Worm (Caenorhabditis elegans): ENCODE results near the gene F41C3.1.

Gene F41C3.1

DNA sequence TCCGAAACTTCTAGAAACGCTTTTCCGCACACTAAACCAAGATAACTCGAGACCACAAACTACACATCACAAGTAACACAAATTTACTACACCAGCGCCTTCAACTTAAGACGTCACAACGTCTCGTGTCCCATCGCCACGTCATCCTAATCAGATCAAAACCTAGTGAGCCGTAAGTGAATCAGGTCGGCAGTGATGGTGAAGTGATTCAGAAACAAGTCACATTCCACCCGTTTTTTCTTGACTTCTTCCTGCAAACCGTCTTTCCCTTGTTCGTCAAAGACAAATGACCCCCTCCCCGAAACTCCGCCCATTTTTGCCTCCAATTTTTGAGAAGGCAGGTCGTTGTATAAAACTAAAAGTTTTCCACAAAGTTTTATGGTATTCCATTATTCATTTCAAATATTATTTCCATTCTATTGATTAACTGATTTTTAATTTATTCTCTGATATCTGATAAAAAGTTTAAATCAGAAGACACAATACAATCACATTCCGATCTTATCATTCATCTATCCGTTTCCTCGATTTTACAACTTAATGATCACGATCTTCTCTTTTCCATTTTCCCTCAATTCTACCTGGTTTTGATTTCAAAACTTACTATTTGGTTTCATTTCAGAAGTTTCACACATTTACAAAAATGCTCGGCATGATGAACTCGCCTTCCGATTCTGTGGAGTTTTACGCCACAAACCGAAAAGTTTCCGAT is 10.6 kb downstream of the F41C3.1 start, which contains the start of gene F26G1.2:
TSS of gene F26G1.2 (plus strand) at position 508 of the 712 bp plus-strand sequence.
- no peak for TF ChIP-seq ztf-29 (GFP tag; IDR thresholded peaks at IDR 0.05)
- TF ChIP-seq T22C8.4 (GFP tag; IDR thresholded peaks at IDR 0.05): no peak
- no peak for TF ChIP-seq ref-1 (GFP tag; conservative IDR thresholded peaks at IDR 0.05)
- TF ChIP-seq med-1 (GFP tag; optimal IDR thresholded peaks at IDR 0.05; ENCODE audit: insufficient read depth): no peak
- no peak for TF ChIP-seq flt-1 (GFP tag; IDR thresholded peaks at IDR 0.05)
- TF ChIP-seq tab-1 (GFP tag; IDR thresholded peaks at IDR 0.05): no peak
- no peak for TF ChIP-seq cog-1 (tag; optimal IDR thresholded peaks at IDR 0.05)
- no peak for TF ChIP-seq ztf-23 (GFP tag; IDR thresholded peaks at IDR 0.05)
- no peak for TF ChIP-seq klf-2 (GFP tag; conservative IDR thresholded peaks at IDR 0.05)

DNA sequence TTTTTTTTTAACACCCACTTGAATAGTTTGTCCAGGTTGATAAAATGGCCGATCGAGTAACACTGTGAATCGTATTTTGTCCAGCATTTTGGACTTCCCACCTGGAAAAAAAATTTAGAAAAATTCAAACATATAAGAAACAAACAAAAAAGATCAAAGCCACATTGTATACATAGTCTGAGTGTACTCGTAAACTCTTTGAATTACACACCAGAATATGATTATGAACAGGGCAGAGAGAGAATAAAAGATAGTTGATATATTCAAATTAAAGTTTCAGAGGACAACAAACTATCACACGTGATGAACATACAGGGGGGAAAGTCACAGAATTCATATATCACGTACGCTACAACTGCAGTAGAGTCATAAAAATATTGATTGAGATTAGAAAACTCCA is 14.2 kb downstream of the F41C3.1 start, which contains the start of gene ttm-2:
TSS of gene ttm-2 (minus strand) at position 101 of the 400 bp plus-strand sequence.
- TF ChIP-seq klf-2 (GFP tag; conservative IDR thresholded peaks at IDR 0.05): no peak
- no peak for TF ChIP-seq med-1 (GFP tag; optimal IDR thresholded peaks at IDR 0.05; ENCODE audit: insufficient read depth)
- TF ChIP-seq tab-1 (GFP tag; IDR thresholded peaks at IDR 0.05): no peak
- no peak for TF ChIP-seq T22C8.4 (GFP tag; IDR thresholded peaks at IDR 0.05)

DNA sequence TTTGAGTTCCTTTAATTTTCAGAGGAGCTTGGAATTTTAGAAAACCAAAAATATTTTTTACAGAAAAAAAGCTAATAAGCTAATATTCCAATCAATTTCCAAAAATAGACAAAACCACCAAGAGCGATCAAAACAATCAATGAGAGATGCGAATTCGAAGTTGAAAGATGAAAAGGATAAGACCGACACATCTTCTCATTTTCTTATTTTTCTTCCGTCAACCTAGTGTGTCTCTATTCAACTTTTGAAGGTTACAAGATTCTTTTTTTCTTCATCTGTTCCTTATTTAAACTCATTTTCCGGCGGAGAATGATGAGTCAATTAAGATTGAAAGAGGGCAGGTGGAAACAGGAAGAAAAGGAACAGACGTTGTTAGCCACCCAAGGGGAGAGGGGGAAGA is 15.5 kb downstream of the F41C3.1 start:
- TF ChIP-seq klf-2 (GFP tag; conservative IDR thresholded peaks at IDR 0.05): no peak
- TF ChIP-seq flt-1 (GFP tag; IDR thresholded peaks at IDR 0.05): no peak
- no peak for TF ChIP-seq ztf-23 (GFP tag; IDR thresholded peaks at IDR 0.05)
- TF ChIP-seq med-1 (GFP tag; optimal IDR thresholded peaks at IDR 0.05; ENCODE audit: insufficient read depth): no peak
- TF ChIP-seq cog-1 (tag; optimal IDR thresholded peaks at IDR 0.05): no peak
- TF ChIP-seq tab-1 (GFP tag; IDR thresholded peaks at IDR 0.05): no peak
- TF ChIP-seq ztf-29 (GFP tag; IDR thresholded peaks at IDR 0.05): no peak
- TF ChIP-seq T22C8.4 (GFP tag; IDR thresholded peaks at IDR 0.05): no peak
- TF ChIP-seq ref-1 (GFP tag; conservative IDR thresholded peaks at IDR 0.05): no peak

DNA sequence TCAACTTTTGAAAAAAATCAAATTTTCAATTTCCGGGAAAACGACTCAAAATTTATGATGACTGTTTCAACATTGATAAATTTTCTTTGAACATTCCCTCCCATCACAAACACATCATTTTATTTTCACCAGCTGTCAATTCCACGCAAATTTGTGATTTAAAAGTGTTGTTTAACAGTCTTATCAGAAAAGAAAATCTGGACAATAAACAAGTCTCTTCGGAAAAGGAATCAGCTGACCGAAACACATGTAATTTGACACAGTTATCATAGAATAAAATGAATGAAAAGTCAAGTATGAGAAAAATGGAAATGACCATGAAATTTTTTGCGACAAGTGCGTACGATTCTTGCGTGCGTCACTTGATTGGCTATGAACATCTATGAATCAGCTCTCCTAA is 17.0 kb downstream of the F41C3.1 start:
- no peak for TF ChIP-seq ref-1 (GFP tag; conservative IDR thresholded peaks at IDR 0.05)
- TF ChIP-seq T22C8.4 (GFP tag; IDR thresholded peaks at IDR 0.05): no peak
- no peak for TF ChIP-seq ztf-29 (GFP tag; IDR thresholded peaks at IDR 0.05)
- no peak for TF ChIP-seq tab-1 (GFP tag; IDR thresholded peaks at IDR 0.05)
- no peak for TF ChIP-seq klf-2 (GFP tag; conservative IDR thresholded peaks at IDR 0.05)
- no peak for TF ChIP-seq flt-1 (GFP tag; IDR thresholded peaks at IDR 0.05)
- no peak for TF ChIP-seq med-1 (GFP tag; optimal IDR thresholded peaks at IDR 0.05; ENCODE audit: insufficient read depth)
- TF ChIP-seq ztf-23 (GFP tag; IDR thresholded peaks at IDR 0.05): no peak
- TF ChIP-seq cog-1 (tag; optimal IDR thresholded peaks at IDR 0.05): no peak

DNA sequence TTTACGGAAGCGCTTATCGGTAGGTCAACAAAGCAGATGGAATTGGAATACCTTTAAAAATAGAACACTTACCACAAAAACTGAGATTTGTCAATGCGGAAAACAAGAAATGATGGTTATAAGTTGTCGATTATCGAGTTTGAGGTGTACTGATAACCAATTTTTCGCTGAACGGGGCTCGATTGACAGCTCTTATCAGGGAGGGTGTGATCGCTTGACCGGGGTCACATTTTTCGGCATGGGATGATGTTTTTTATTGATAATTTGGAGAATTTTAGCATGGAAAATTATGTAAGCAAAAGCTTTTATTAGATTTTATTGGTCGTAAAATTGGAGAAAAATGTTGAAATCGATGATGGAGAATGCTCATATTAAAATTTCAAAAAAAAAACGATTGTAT is 17.8 kb downstream of the F41C3.1 start:
- TF ChIP-seq ref-1 (GFP tag; conservative IDR thresholded peaks at IDR 0.05) (no peak), cog-1 (tag; optimal IDR thresholded peaks at IDR 0.05) (no peak), klf-2 (GFP tag; conservative IDR thresholded peaks at IDR 0.05) (no peak), med-1 (GFP tag; optimal IDR thresholded peaks at IDR 0.05; ENCODE audit: insufficient read depth) (no peak), ztf-29 (GFP tag; IDR thresholded peaks at IDR 0.05) (no peak), tab-1 (GFP tag; IDR thresholded peaks at IDR 0.05) (no peak), ztf-23 (GFP tag; IDR thresholded peaks at IDR 0.05) (no peak), flt-1 (GFP tag; IDR thresholded peaks at IDR 0.05) (no peak)

DNA sequence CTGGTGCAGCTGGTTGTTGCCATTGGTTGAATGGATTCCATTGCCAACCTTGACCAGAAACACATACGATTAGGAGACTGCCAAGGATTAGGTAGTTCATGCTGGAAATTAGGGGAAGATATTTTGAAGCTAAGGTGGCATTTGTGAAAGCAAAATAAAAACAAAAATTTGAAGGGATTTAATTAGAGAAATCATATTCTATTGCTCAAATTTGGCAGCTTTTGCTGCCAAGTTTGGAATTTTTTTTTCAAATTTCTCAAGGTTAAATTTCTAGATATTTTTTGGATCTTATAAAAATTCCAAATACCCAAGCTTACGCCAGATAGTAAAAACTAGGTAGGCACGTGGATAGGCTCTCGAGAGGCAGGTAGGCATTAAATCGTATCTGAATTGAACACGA is 19.2 kb downstream of the F41C3.1 start, which contains the start of gene F26G1.5:
TSS of gene F26G1.5 (minus strand) at position 101 of the 400 bp plus-strand sequence.
- TF ChIP-seq ztf-23 (GFP tag; IDR thresholded peaks at IDR 0.05) (no peak), tab-1 (GFP tag; IDR thresholded peaks at IDR 0.05) (no peak), med-1 (GFP tag; optimal IDR thresholded peaks at IDR 0.05; ENCODE audit: insufficient read depth) (no peak), cog-1 (tag; optimal IDR thresholded peaks at IDR 0.05) (no peak), ref-1 (GFP tag; conservative IDR thresholded peaks at IDR 0.05) (no peak), flt-1 (GFP tag; IDR thresholded peaks at IDR 0.05) (no peak), klf-2 (GFP tag; conservative IDR thresholded peaks at IDR 0.05) (no peak), T22C8.4 (GFP tag; IDR thresholded peaks at IDR 0.05) (no peak), ztf-29 (GFP tag; IDR thresholded peaks at IDR 0.05) (no peak)

DNA sequence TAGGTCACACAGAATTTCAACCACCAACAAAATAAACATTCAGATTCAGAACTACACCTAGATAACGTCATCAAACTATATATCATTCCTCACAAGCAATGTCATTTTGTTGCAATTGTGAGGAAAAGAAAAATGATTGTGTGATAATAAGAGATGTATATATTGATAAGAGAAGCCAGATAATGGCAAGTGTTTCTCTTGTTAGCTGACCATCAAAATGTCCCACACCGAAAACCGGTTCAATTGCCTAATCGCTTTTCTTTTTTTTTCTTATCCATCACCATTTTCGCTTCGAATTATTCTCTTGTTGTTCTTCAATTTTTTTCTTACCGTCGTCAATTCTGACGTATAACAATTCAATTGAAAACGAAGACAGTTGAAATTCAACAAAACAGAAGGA is 20.3 kb downstream of the F41C3.1 start:
- TF ChIP-seq klf-2 (GFP tag; conservative IDR thresholded peaks at IDR 0.05) (no peak), cog-1 (tag; optimal IDR thresholded peaks at IDR 0.05) (no peak), T22C8.4 (GFP tag; IDR thresholded peaks at IDR 0.05) (no peak), med-1 (GFP tag; optimal IDR thresholded peaks at IDR 0.05; ENCODE audit: insufficient read depth) (no peak), flt-1 (GFP tag; IDR thresholded peaks at IDR 0.05) (no peak), ref-1 (GFP tag; conservative IDR thresholded peaks at IDR 0.05) (no peak), tab-1 (GFP tag; IDR thresholded peaks at IDR 0.05) (no peak), ztf-23 (GFP tag; IDR thresholded peaks at IDR 0.05) (no peak), ztf-29 (GFP tag; IDR thresholded peaks at IDR 0.05) (no peak)

DNA sequence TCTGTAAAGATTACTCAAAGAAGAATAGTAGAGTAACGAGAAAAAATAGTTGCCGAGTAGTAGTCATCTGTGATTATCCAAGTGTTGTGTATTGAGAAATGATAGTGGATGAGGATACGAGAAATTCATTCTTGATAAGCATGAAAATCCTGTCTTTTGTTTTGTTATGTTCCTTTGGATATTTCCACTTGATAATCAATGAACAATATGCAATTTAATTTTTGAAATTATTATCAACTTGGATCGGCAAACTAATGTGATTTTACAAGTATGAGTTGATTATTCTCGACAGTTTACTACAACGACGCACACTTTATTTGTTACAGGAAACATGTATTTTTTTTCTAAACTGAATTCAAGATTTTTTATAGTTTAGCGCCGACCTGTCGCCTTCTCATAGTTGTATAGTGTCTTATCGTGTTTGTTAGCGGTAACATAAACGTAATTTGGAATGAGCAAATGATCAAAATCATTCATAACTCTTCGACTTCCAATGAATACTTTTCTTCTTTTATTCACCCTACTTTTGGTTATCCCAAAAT is 21.9 kb downstream of the F41C3.1 start, which contains the start of the genes F26G1.9 and F26G1.10:
TSS of gene F26G1.9 (minus strand) at position 101 of the 542 bp plus-strand sequence.
TSS of gene F26G1.10 (plus strand) at position 492 of the 542 bp plus-strand sequence.
- no peak for TF ChIP-seq ref-1 (GFP tag; conservative IDR thresholded peaks at IDR 0.05)
- TF ChIP-seq tab-1 (GFP tag; IDR thresholded peaks at IDR 0.05): no peak
- TF ChIP-seq cog-1 (tag; optimal IDR thresholded peaks at IDR 0.05): no peak
- TF ChIP-seq klf-2 (GFP tag; conservative IDR thresholded peaks at IDR 0.05): no peak
- no peak for TF ChIP-seq ztf-29 (GFP tag; IDR thresholded peaks at IDR 0.05)
- no peak for TF ChIP-seq flt-1 (GFP tag; IDR thresholded peaks at IDR 0.05)

DNA sequence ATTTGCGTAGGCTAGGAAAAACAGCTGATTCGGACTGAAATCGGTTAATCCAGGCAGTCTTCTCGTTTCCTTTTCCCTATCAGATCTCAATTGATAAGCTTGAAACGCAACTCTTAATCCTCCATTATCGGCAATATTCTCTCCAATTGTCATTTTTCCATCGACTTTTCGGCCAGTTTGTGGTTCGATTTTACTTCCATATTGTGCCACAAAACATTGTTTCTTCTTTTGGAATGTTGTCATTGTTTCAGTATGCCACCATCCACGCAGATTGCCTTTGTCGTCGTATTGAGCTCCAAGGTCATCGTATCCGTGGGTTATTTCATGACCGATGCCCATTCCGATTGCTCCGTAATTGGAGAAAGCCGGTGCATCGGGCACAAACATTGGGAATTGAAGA is 23.7 kb downstream of the F41C3.1 start:
- no peak for TF ChIP-seq T22C8.4 (GFP tag; IDR thresholded peaks at IDR 0.05)
- no peak for TF ChIP-seq tab-1 (GFP tag; IDR thresholded peaks at IDR 0.05)
- no peak for TF ChIP-seq klf-2 (GFP tag; conservative IDR thresholded peaks at IDR 0.05)
- no peak for TF ChIP-seq ref-1 (GFP tag; conservative IDR thresholded peaks at IDR 0.05)
- TF ChIP-seq med-1 (GFP tag; optimal IDR thresholded peaks at IDR 0.05; ENCODE audit: insufficient read depth): no peak
- TF ChIP-seq flt-1 (GFP tag; IDR thresholded peaks at IDR 0.05): no peak
- TF ChIP-seq cog-1 (tag; optimal IDR thresholded peaks at IDR 0.05): no peak
- TF ChIP-seq ztf-29 (GFP tag; IDR thresholded peaks at IDR 0.05): no peak
- TF ChIP-seq ztf-23 (GFP tag; IDR thresholded peaks at IDR 0.05): no peak
